Fruit fly (Drosophila melanogaster) whole organism, embryonic: ENCODE data around the gene Ctu2.

Source experiments
- Asciz ChIP-seq: fragments of 200-800 bp; sonication (Bioruptor generic); optimal IDR thresholded peaks from 2 replicates; lab custom pipeline; 2017; ENCODE audit warnings: missing biosample characterization, mild to moderate bottlenecking, missing genetic modification characterization, missing genetic modification reagents
- CG10267 ChIP-seq: fragments of 200-800 bp; sonication (Bioruptor generic); optimal IDR thresholded peaks from 2 replicates; lab custom pipeline; 2018; ENCODE audit warnings: missing biosample characterization, mild to moderate bottlenecking, missing genetic modification characterization, moderate library complexity
- CG10959 ChIP-seq: fragments of 200-800 bp; sonication (Bioruptor generic); IDR thresholded peaks from 2 replicates; pipeline ENCODE4 v1.3.6; 2022; ENCODE audit warnings: missing biosample characterization, missing genetic modification characterization
- CG11504 ChIP-seq: fragments of 200-800 bp; sonication (Bioruptor generic); optimal IDR thresholded peaks from 3 replicates; lab custom pipeline; 2019; ENCODE audit warnings: missing biosample characterization, mild to moderate bottlenecking, missing genetic modification characterization, moderate library complexity
- CG11696 ChIP-seq: fragments of 200-800 bp; sonication (Bioruptor generic); IDR thresholded peaks from 2 replicates; pipeline ENCODE4 v1.3.6; 2022; ENCODE audit warnings: missing biosample characterization, missing genetic modification characterization
- CG12155 ChIP-seq: fragments of 200-800 bp; sonication (Bioruptor generic); optimal IDR thresholded peaks from 3 replicates; lab custom pipeline; 2016; ENCODE audit warnings: missing biosample characterization, missing genetic modification characterization
- CG13624 ChIP-seq: fragments of 200-800 bp; sonication (Bioruptor generic); optimal IDR thresholded peaks from 2 replicates; lab custom pipeline; 2016; ENCODE audit warnings: missing biosample characterization, missing genetic modification characterization
- CG16813 ChIP-seq: fragments of 200-800 bp; sonication (Bioruptor generic); IDR thresholded peaks from 3 replicates; pipeline ENCODE4 v1.3.6; 2022; ENCODE audit warnings: missing biosample characterization, missing genetic modification characterization; ENCODE audit not compliant: partially characterized antibody
- CG17359 ChIP-seq: fragments of 200-800 bp; sonication (Bioruptor generic); optimal IDR thresholded peaks from 3 replicates; lab custom pipeline; 2018; ENCODE audit warnings: missing biosample characterization, mild to moderate bottlenecking, missing genetic modification characterization, moderate library complexity
- CG17385 ChIP-seq: fragments of 200-800 bp; sonication (Bioruptor generic); optimal IDR thresholded peaks from 3 replicates; lab custom pipeline; 2018; ENCODE audit warnings: missing biosample characterization, mild to moderate bottlenecking, missing genetic modification characterization
- CG17912 ChIP-seq: fragments of 200-800 bp; sonication (Bioruptor generic); optimal IDR thresholded peaks from 2 replicates; lab custom pipeline; 2018; ENCODE audit warnings: missing biosample characterization, mild to moderate bottlenecking, missing genetic modification characterization
- CG1792 ChIP-seq: fragments of 200-800 bp; sonication (Bioruptor generic); optimal IDR thresholded peaks from 2 replicates; lab custom pipeline; 2016; ENCODE audit warnings: missing biosample characterization, missing genetic modification characterization
- CG18011 ChIP-seq: fragments of 200-800 bp; sonication (Bioruptor generic); optimal IDR thresholded peaks from 2 replicates; lab custom pipeline; 2017; ENCODE audit warnings: missing biosample characterization, missing genetic modification characterization, mild to moderate bottlenecking, moderate library complexity, missing genotype
- CG2202 ChIP-seq: fragments of 200-800 bp; sonication (Bioruptor generic); optimal IDR thresholded peaks from 2 replicates; lab custom pipeline; 2018; ENCODE audit warnings: missing biosample characterization, mild to moderate bottlenecking, missing genetic modification characterization
- CG31224 ChIP-seq: fragments of 200-800 bp; sonication (Bioruptor generic); IDR thresholded peaks from 2 replicates; pipeline ENCODE4 v1.3.6; 2022; ENCODE audit warnings: missing biosample characterization, missing genetic modification characterization
- CG3726 ChIP-seq: fragments of 200-800 bp; sonication (Bioruptor generic); IDR thresholded peaks from 3 replicates; pipeline ENCODE4, ENCODE4 v1.3.6; 2022; ENCODE audit warnings: missing biosample characterization, missing genetic modification characterization
- CG4707 ChIP-seq: fragments of 200-800 bp; sonication (Bioruptor generic); optimal IDR thresholded peaks from 2 replicates; lab custom pipeline; 2018; ENCODE audit warnings: missing biosample characterization, mild to moderate bottlenecking, missing genetic modification characterization, moderate library complexity
- CG7271 ChIP-seq: fragments of 200-800 bp; sonication (Bioruptor generic); optimal IDR thresholded peaks from 2 replicates; lab custom pipeline; 2018; ENCODE audit warnings: missing biosample characterization, mild to moderate bottlenecking, missing genetic modification characterization, moderate library complexity
- CG7372 ChIP-seq: fragments of 200-800 bp; sonication (Bioruptor generic); IDR thresholded peaks from 2 replicates; pipeline ENCODE4 v1.3.6; 2022; ENCODE audit warnings: missing biosample characterization, missing genetic modification characterization
- CG8944 ChIP-seq: fragments of 200-800 bp; sonication (Bioruptor generic); optimal IDR thresholded peaks from 3 replicates; lab custom pipeline; 2016; ENCODE audit warnings: missing biosample characterization, missing genetic modification characterization
- CG9437 ChIP-seq: fragments of 200-800 bp; sonication (Bioruptor generic); optimal IDR thresholded peaks from 2 replicates; lab custom pipeline; 2018; ENCODE audit warnings: missing biosample characterization, mild to moderate bottlenecking, missing genetic modification characterization
- CoRest ChIP-seq: fragments of 200-800 bp; sonication (Bioruptor generic); optimal IDR thresholded peaks from 3 replicates; lab custom pipeline; 2018; ENCODE audit warnings: missing biosample characterization, mild to moderate bottlenecking, missing genetic modification characterization, moderate library complexity
- D ChIP-seq, 2 experiments: fragments of 200-800 bp in 1 of 2; fragments of >200 bp in 1 of 2; sonication (Bioruptor generic) in 1 of 2; optimal IDR thresholded peaks; 2 replicates in 1 of 2; 3 replicates in 1 of 2; lab custom pipeline; 2017; ENCODE audit warnings: mild to moderate bottlenecking in 1 of 2, missing biosample characterization in 1 of 2, missing genetic modification characterization in 1 of 2, missing genetic modification reagents in 1 of 2
- Dbx ChIP-seq: fragments of 200-800 bp; sonication (Bioruptor generic); IDR thresholded peaks from 3 replicates; pipeline ENCODE4 v1.3.6; 2022; ENCODE audit warnings: missing biosample characterization, missing genetic modification characterization
- Doc3 ChIP-seq: fragments of 200-800 bp; sonication (Bioruptor generic); IDR thresholded peaks from 3 replicates; pipeline ENCODE4 v1.3.6; 2022; ENCODE audit warnings: missing biosample characterization, missing genetic modification characterization; ENCODE audit not compliant: partially characterized antibody
- Dref ChIP-seq: fragments of 200-800 bp; sonication (Bioruptor generic); IDR thresholded peaks from 2 replicates; pipeline ENCODE4 v1.3.6; 2022; ENCODE audit warnings: missing biosample characterization, missing genetic modification characterization
- ERR ChIP-seq: fragments of 200-800 bp; sonication (Bioruptor generic); optimal IDR thresholded peaks from 2 replicates; lab custom pipeline; 2016; ENCODE audit warnings: missing biosample characterization, missing genetic modification characterization
- Fer2 ChIP-seq: fragments of 200-800 bp; sonication (Bioruptor generic); optimal IDR thresholded peaks from 2 replicates; lab custom pipeline; 2018; ENCODE audit warnings: missing biosample characterization, mild to moderate bottlenecking, missing genetic modification characterization, moderate library complexity
- HLH4C ChIP-seq: fragments of 200-800 bp; sonication (Bioruptor generic); IDR thresholded peaks from 3 replicates; pipeline ENCODE4 v1.3.6; 2022; ENCODE audit warnings: missing biosample characterization, missing genetic modification characterization; ENCODE audit not compliant: partially characterized antibody
- HmgZ ChIP-seq: fragments of 200-800 bp; sonication (Bioruptor generic); optimal IDR thresholded peaks from 2 replicates; lab custom pipeline; 2018; ENCODE audit warnings: missing biosample characterization, mild to moderate bottlenecking, missing genetic modification characterization
- Hmx ChIP-seq: fragments of 200-800 bp; sonication (Bioruptor generic); optimal IDR thresholded peaks from 2 replicates; lab custom pipeline; 2016; ENCODE audit warnings: missing biosample characterization, missing genetic modification characterization
- Lim3 ChIP-seq: fragments of 200-800 bp; sonication (Bioruptor generic); IDR thresholded peaks from 2 replicates; pipeline ENCODE4 v1.3.6; 2022; ENCODE audit warnings: missing biosample characterization, missing genetic modification characterization
- Poxn ChIP-seq: fragments of 200-800 bp; sonication (Bioruptor generic); IDR thresholded peaks from 2 replicates; pipeline ENCODE4 v1.3.6; 2022; ENCODE audit warnings: missing biosample characterization, missing genetic modification characterization
- Ptx1 ChIP-seq: fragments of 200-800 bp; sonication (Bioruptor generic); IDR thresholded peaks from 2 replicates; pipeline ENCODE4 v1.3.6; 2022; ENCODE audit warnings: missing biosample characterization, missing genetic modification characterization
- Ravus ChIP-seq: fragments of 200-800 bp; sonication (Bioruptor generic); IDR thresholded peaks from 2 replicates; pipeline ENCODE4 v1.3.6; 2022; ENCODE audit warnings: missing biosample characterization, missing genetic modification characterization
- Sox102F ChIP-seq: fragments of 200-800 bp; sonication (Bioruptor generic); optimal IDR thresholded peaks from 2 replicates; lab custom pipeline; 2018; ENCODE audit warnings: missing biosample characterization, mild to moderate bottlenecking, missing genetic modification characterization, moderate library complexity
- Trl ChIP-seq, 3 experiments: fragments of >200 bp in 2 of 3; fragments of 200-800 bp in 1 of 3; sonication (Bioruptor generic) in 1 of 3; optimal IDR thresholded peaks; 2 replicates in 1 of 3; 3 replicates in 2 of 3; lab custom pipeline; 2016 to 2017; ENCODE audit warnings: missing biosample characterization in 1 of 3, missing genetic modification characterization in 1 of 3
- btn ChIP-seq: fragments of 200-800 bp; sonication (Bioruptor generic); optimal IDR thresholded peaks from 2 replicates; lab custom pipeline; 2016; ENCODE audit warnings: missing biosample characterization, missing genetic modification characterization
- caup ChIP-seq: fragments of 200-800 bp; sonication (Bioruptor generic); optimal IDR thresholded peaks from 3 replicates; lab custom pipeline; 2017; ENCODE audit warnings: missing biosample characterization, mild to moderate bottlenecking, missing genetic modification characterization, moderate library complexity; ENCODE audit not compliant: severe bottlenecking
- ci ChIP-seq: fragments of 200-800 bp; sonication (Bioruptor generic); IDR thresholded peaks from 3 replicates; pipeline ENCODE4 v1.3.6; 2022; ENCODE audit warnings: missing biosample characterization, missing genetic modification characterization
- disco-r ChIP-seq: fragments of 200-800 bp; sonication (Bioruptor generic); optimal IDR thresholded peaks from 2 replicates; lab custom pipeline; 2016; ENCODE audit warnings: missing biosample characterization, missing genetic modification characterization
- emc ChIP-seq: fragments of 200-800 bp; sonication (Bioruptor generic); optimal IDR thresholded peaks from 2 replicates; lab custom pipeline; 2016; ENCODE audit warnings: missing biosample characterization, missing genetic modification characterization
- ham ChIP-seq: fragments of 200-800 bp; sonication (Bioruptor generic); IDR thresholded peaks from 2 replicates; pipeline ENCODE4 v1.3.6; 2022; ENCODE audit warnings: missing biosample characterization, missing genetic modification characterization
- jigr1 ChIP-seq: fragments of 200-800 bp; sonication (Bioruptor generic); IDR thresholded peaks from 3 replicates; pipeline ENCODE4 v1.3.6; 2022; ENCODE audit warnings: missing biosample characterization, missing genetic modification characterization
- jing ChIP-seq: fragments of 200-800 bp; sonication (Bioruptor generic); optimal IDR thresholded peaks from 2 replicates; lab custom pipeline; 2018; ENCODE audit warnings: missing biosample characterization, mild to moderate bottlenecking, missing genetic modification characterization
- scrt ChIP-seq: fragments of 200-800 bp; sonication (Bioruptor generic); optimal IDR thresholded peaks from 2 replicates; lab custom pipeline; 2018; ENCODE audit warnings: missing biosample characterization, mild to moderate bottlenecking, missing genetic modification characterization, moderate library complexity
- sim ChIP-seq: fragments of 200-800 bp; sonication (Bioruptor generic); IDR thresholded peaks from 2 replicates; pipeline ENCODE4 v1.3.6; 2022; ENCODE audit warnings: missing biosample characterization, missing genetic modification characterization
- slp2 ChIP-seq: fragments of 200-800 bp; sonication (Bioruptor generic); optimal IDR thresholded peaks from 2 replicates; lab custom pipeline; 2016; ENCODE audit warnings: missing biosample characterization, missing genetic modification characterization
- wek ChIP-seq: fragments of 200-800 bp; sonication (Bioruptor generic); optimal IDR thresholded peaks from 3 replicates; lab custom pipeline; 2018; ENCODE audit warnings: missing biosample characterization, mild to moderate bottlenecking, missing genetic modification characterization, moderate library complexity

The Ctu2 gene

dm6 chr2L:19444734-19445140 lies 48.3 kb downstream of the Ctu2 start, which contains the start of gene Hs2st (continued):
- TF ChIP-seq CG10959 (GFP tag; lab: Robert Waterston, UW): peak; percentile 86
- TF ChIP-seq Hmx (GFP tag; lab: Kevin White, UChicago): peak; percentile 83
- TF ChIP-seq Doc3 (GFP tag; lab: Robert Waterston, UW): no peak
- TF ChIP-seq CG17385: peak; percentile 82
- TF ChIP-seq Lim3 (GFP tag; lab: Robert Waterston, UW): peak; percentile 77
- TF ChIP-seq Trl (optimal IDR thresholded peaks at IDR 0.05; lab: Kevin White, UChicago): peak in 1 of 2 experiments; percentile 1
- TF ChIP-seq Trl (GFP tag; optimal IDR thresholded peaks at IDR 0.05; lab: Kevin White, UChicago): peak; percentile 96
- TF ChIP-seq Ptx1 (GFP tag; lab: Robert Waterston, UW): peak; percentile 97
- no peak for TF ChIP-seq scrt
- peak; percentile 51 for TF ChIP-seq CG7271 (tag; lab: Kevin White, UChicago)
- TF ChIP-seq CG18011 (GFP tag; lab: Kevin White, UChicago): peak; percentile 86
- peak; percentile 99 for TF ChIP-seq CG10267 (tag; lab: Kevin White, UChicago)
- peak; percentile 84 for TF ChIP-seq emc (GFP tag; lab: Kevin White, UChicago)
- TF ChIP-seq CG3726: peak; percentile 91; the same call in 2 of the 3 replicates
- peak; percentile 95 for TF ChIP-seq CoRest (tag; lab: Kevin White, UChicago)
- peak; percentile 24 for TF ChIP-seq CG4707 (GFP tag; lab: Kevin White, UChicago)
- TF ChIP-seq Poxn (GFP tag; lab: Robert Waterston, UW): peak; percentile 91
- peak; percentile 74 for TF ChIP-seq jing
- peak; percentile 55 for TF ChIP-seq CG11696 (GFP tag; lab: Robert Waterston, UW)
- TF ChIP-seq CG13624 (GFP tag; lab: Kevin White, UChicago): peak; percentile 95
- peak; percentile 64; the same call in 1 of the 2 replicates for TF ChIP-seq sim (GFP tag; lab: Robert Waterston, UW)
- peak; percentile 57 for TF ChIP-seq CG17912 (GFP tag; lab: Kevin White, UChicago)
- peak; percentile 95 for TF ChIP-seq CG8944 (GFP tag; lab: Kevin White, UChicago)
- TF ChIP-seq CG12155 (GFP tag; lab: Kevin White, UChicago): peak; percentile 95
- TF ChIP-seq HmgZ (tag; lab: Kevin White, UChicago): peak; percentile 96
- peak; percentile 89 for TF ChIP-seq CG11504 (tag; lab: Kevin White, UChicago)
- peak; percentile 86 for TF ChIP-seq btn
- peak; percentile 85 for TF ChIP-seq CG17359 (tag; lab: Kevin White, UChicago)
- no peak for TF ChIP-seq HLH4C (GFP tag; lab: Robert Waterston, UW)
- TF ChIP-seq Dbx (GFP tag; lab: Robert Waterston, UW): peak; percentile 96
- peak; percentile 44; the same call in 1 of the 2 replicates for TF ChIP-seq Dref
- TF ChIP-seq slp2 (GFP tag; lab: Kevin White, UChicago): peak; percentile 91
- TF ChIP-seq caup (GFP tag; lab: Kevin White, UChicago): peak; percentile 92
- TF ChIP-seq CG31224 (GFP tag; lab: Robert Waterston, UW): peak; percentile 90
- peak; percentile 81 for TF ChIP-seq ham
- TF ChIP-seq CG7372 (GFP tag; lab: Robert Waterston, UW): peak; percentile 91
- peak; percentile 83 for TF ChIP-seq ci (GFP tag; lab: Robert Waterston, UW)
- TF ChIP-seq CG2202 (tag; lab: Kevin White, UChicago): peak; percentile 81
- TF ChIP-seq CG1792 (GFP tag; lab: Kevin White, UChicago): peak; percentile 89
- TF ChIP-seq Ravus (GFP tag; lab: Robert Waterston, UW): peak; percentile 79
- peak; percentile 85; the same call in 2 of the 3 replicates for TF ChIP-seq jigr1 (GFP tag; lab: Robert Waterston, UW)
- peak; percentile 87 for TF ChIP-seq ERR (GFP tag; lab: Kevin White, UChicago)
- peak; percentile 89 for TF ChIP-seq Sox102F (GFP tag; lab: Kevin White, UChicago)
- TF ChIP-seq wek: peak; percentile 46
- TF ChIP-seq CG16813: peak; percentile 52; the same call in 2 of the 3 replicates
- no peak for TF ChIP-seq D (optimal IDR thresholded peaks at IDR 0.05; lab: Kevin White, UChicago)
- TF ChIP-seq D (GFP tag; optimal IDR thresholded peaks at IDR 0.05; lab: Kevin White, UChicago): peak; percentile 83
- peak; percentile 85 for TF ChIP-seq Fer2
- TF ChIP-seq CG9437 (GFP tag; lab: Kevin White, UChicago): peak; percentile 69
- peak; percentile 62 for TF ChIP-seq Asciz (GFP tag; lab: Kevin White, UChicago)
- TF ChIP-seq disco-r (GFP tag; lab: Kevin White, UChicago): peak; percentile 87
